Worm (Caenorhabditis elegans) whole organism, mixed stage, embryonic: ENCODE data around the gene B0403.5.

Experiments
- M03D4.4 ChIP-seq: sonication (generic microtip); optimal IDR thresholded peaks from 2 replicates; lab custom pipeline; 2017; ENCODE audit warnings: mild to moderate bottlenecking, missing genetic modification characterization, missing compliant biosample characterization
- bed-3 ChIP-seq: fragments of 200-800 bp; sonication (Bioruptor generic); optimal IDR thresholded peaks from 3 replicates; lab custom pipeline; 2018; ENCODE audit warnings: mild to moderate bottlenecking, missing genetic modification characterization, moderate library complexity, missing compliant biosample characterization
- blmp-1 ChIP-seq: fragments of 150-350 bp; optimal IDR thresholded peaks from 2 replicates; lab custom pipeline; 2014; ENCODE audit warnings: missing biosample characterization, missing genetic modification characterization
- ceh-39 ChIP-seq: fragments of 150-350 bp; optimal IDR thresholded peaks from 2 replicates; lab custom pipeline; 2014; ENCODE audit warnings: missing biosample characterization, missing genetic modification characterization
- ceh-43 ChIP-seq: fragments of 200-800 bp; sonication (Bioruptor generic); optimal IDR thresholded peaks from 2 replicates; lab custom pipeline; 2018; ENCODE audit warnings: mild to moderate bottlenecking, missing genetic modification characterization, moderate library complexity, missing compliant biosample characterization
- ceh-83 ChIP-seq: fragments of 200-800 bp; sonication (Bioruptor generic); optimal IDR thresholded peaks from 2 replicates; lab custom pipeline; 2018; ENCODE audit warnings: mild to moderate bottlenecking, missing genetic modification characterization, missing compliant biosample characterization
- ces-1 ChIP-seq: fragments of 150-350 bp; optimal IDR thresholded peaks from 2 replicates; lab custom pipeline; 2014; ENCODE audit warnings: missing biosample characterization, missing genetic modification reagents, missing genetic modification characterization
- drap-1 ChIP-seq: fragments of 200-800 bp; sonication (Bioruptor generic); optimal IDR thresholded peaks from 3 replicates; lab custom pipeline; 2018; ENCODE audit warnings: mild to moderate bottlenecking, missing genetic modification characterization, missing compliant biosample characterization
- elt-1 ChIP-seq: sonication (generic microtip); optimal IDR thresholded peaks from 2 replicates; lab custom pipeline; 2017; ENCODE audit warnings: missing genetic modification characterization, mild to moderate bottlenecking, missing compliant biosample characterization, antibody characterized with exemption, moderate library complexity, borderline replicate concordance; ENCODE audit not compliant: insufficient read depth
- flh-1 ChIP-seq: fragments of 200-800 bp; sonication (Bioruptor generic); optimal IDR thresholded peaks from 2 replicates; lab custom pipeline; 2018; ENCODE audit warnings: mild to moderate bottlenecking, missing genetic modification characterization, moderate library complexity, missing compliant biosample characterization
- ham-2 ChIP-seq: fragments of 200-800 bp; sonication (Bioruptor generic); optimal IDR thresholded peaks from 2 replicates; lab custom pipeline; 2018; ENCODE audit warnings: mild to moderate bottlenecking, missing genetic modification characterization, missing compliant biosample characterization
- hlh-1 ChIP-seq: fragments of 150-350 bp; optimal IDR thresholded peaks from 2 replicates; lab custom pipeline; 2014; ENCODE audit warnings: missing biosample characterization, missing genetic modification reagents, missing genetic modification characterization
- lin-13 ChIP-seq: fragments of 150-350 bp; optimal IDR thresholded peaks from 2 replicates; lab custom pipeline; 2014; ENCODE audit warnings: missing biosample characterization, missing genetic modification characterization
- lin-32 ChIP-seq: fragments of 200-800 bp; sonication (Bioruptor generic); optimal IDR thresholded peaks from 2 replicates; lab custom pipeline; 2018; ENCODE audit warnings: mild to moderate bottlenecking, missing genetic modification characterization, missing compliant biosample characterization
- lsy-2 ChIP-seq: fragments of 150-350 bp; optimal IDR thresholded peaks from 2 replicates; lab custom pipeline; 2014; ENCODE audit warnings: missing biosample characterization, missing genetic modification characterization
- mab-5 ChIP-seq: fragments of 150-350 bp; optimal IDR thresholded peaks from 2 replicates; lab custom pipeline; 2014; ENCODE audit warnings: missing biosample characterization, missing genetic modification characterization
- mep-1 ChIP-seq: fragments of 150-350 bp; optimal IDR thresholded peaks from 2 replicates; lab custom pipeline; 2017; ENCODE audit warnings: missing biosample characterization, missing genetic modification reagents, missing genetic modification characterization, inconsistent platforms
- mls-2 ChIP-seq: sonication (generic microtip); optimal IDR thresholded peaks from 2 replicates; lab custom pipeline; 2016; ENCODE audit warnings: mild to moderate bottlenecking, missing genetic modification characterization, moderate library complexity, missing compliant biosample characterization
- nhr-12 ChIP-seq: fragments of 150-350 bp; optimal IDR thresholded peaks from 2 replicates; lab custom pipeline; 2014; ENCODE audit warnings: missing biosample characterization, missing genetic modification characterization
- nhr-2 ChIP-seq: fragments of 150-350 bp; optimal IDR thresholded peaks from 2 replicates; lab custom pipeline; 2014; ENCODE audit warnings: missing biosample characterization, missing genetic modification characterization
- nhr-237 ChIP-seq: fragments of 150-350 bp; optimal IDR thresholded peaks from 2 replicates; lab custom pipeline; 2014; ENCODE audit warnings: missing biosample characterization, missing genetic modification characterization
- nhr-28 ChIP-seq: fragments of 150-350 bp; optimal IDR thresholded peaks from 2 replicates; lab custom pipeline; 2014; ENCODE audit warnings: missing biosample characterization, missing genetic modification characterization
- nhr-76 ChIP-seq: sonication (generic microtip); optimal IDR thresholded peaks from 2 replicates; lab custom pipeline; 2017; ENCODE audit warnings: missing biosample characterization, missing genetic modification characterization
- pha-4 ChIP-seq: fragments of 150-350 bp; optimal IDR thresholded peaks from 2 replicates; lab custom pipeline; 2018; ENCODE audit warnings: missing biosample characterization, missing genetic modification reagents, missing genetic modification characterization
- sem-2 ChIP-seq: fragments of 200-800 bp; sonication (Bioruptor generic); optimal IDR thresholded peaks from 2 replicates; lab custom pipeline; 2018; ENCODE audit warnings: mild to moderate bottlenecking, missing genetic modification characterization, missing compliant biosample characterization
- snpc-4 ChIP-seq: fragments of 150-350 bp; optimal IDR thresholded peaks from 2 replicates; lab custom pipeline; 2014; ENCODE audit warnings: missing biosample characterization, missing genetic modification characterization
- tbx-8 ChIP-seq: fragments of 200-800 bp; sonication (Bioruptor generic); optimal IDR thresholded peaks from 2 replicates; lab custom pipeline; 2018; ENCODE audit warnings: mild to moderate bottlenecking, missing genetic modification characterization, moderate library complexity, missing compliant biosample characterization
- unc-120 ChIP-seq: sonication (generic microtip); optimal IDR thresholded peaks from 2 replicates; lab custom pipeline; 2017; ENCODE audit warnings: missing genetic modification characterization, missing compliant biosample characterization; ENCODE audit not compliant: poor library complexity, severe bottlenecking
- unc-39 ChIP-seq: fragments of 150-350 bp; optimal IDR thresholded peaks from 2 replicates; lab custom pipeline; 2014; ENCODE audit warnings: missing biosample characterization, missing genetic modification characterization
- unc-62 ChIP-seq: fragments of 150-350 bp; optimal IDR thresholded peaks from 2 replicates; lab custom pipeline; 2014; ENCODE audit warnings: missing biosample characterization, missing genetic modification reagents, missing genetic modification characterization
- zip-8 ChIP-seq: fragments of 150-350 bp; optimal IDR thresholded peaks from 2 replicates; lab custom pipeline; 2014; ENCODE audit warnings: missing biosample characterization, missing genetic modification characterization
- ztf-11 ChIP-seq: fragments of 150-350 bp; optimal IDR thresholded peaks from 2 replicates; lab custom pipeline; 2014; ENCODE audit warnings: missing biosample characterization, missing genetic modification characterization

The B0403.5 gene

ce11 chrX:7037998-7038397 is 19.5 kb upstream of the B0403.5 start:
- no peak for TF ChIP-seq lsy-2 (tag; lab: Kevin White, UChicago)
- peak; percentile 38 for TF ChIP-seq ces-1

- TF ChIP-seq ces-1 (peak; percentile 100), nhr-28 (no peak)
- TF ChIP-seq, all 35 proteins: peak for 1
These were observed 16.8 kb upstream of the B0403.5 start for ce11 chrX:7040760-7041159.

ce11 chrX:7050290-7050689 is 7.2 kb upstream of the B0403.5 start, which contains the start of gene ubc-17:
Gene ubc-17, plus strand, starts transcription at chrX:7050590.
- no peak for TF ChIP-seq blmp-1 (tag; lab: Kevin White, UChicago)

- no peak for TF ChIP-seq ceh-39 (tag; lab: Kevin White, UChicago)
- no peak for TF ChIP-seq M03D4.4 (tag; lab: Kevin White, UChicago)
- TF ChIP-seq nhr-237 (tag; lab: Kevin White, UChicago) = no peak
- no peak for TF ChIP-seq blmp-1 (tag; lab: Kevin White, UChicago)
- TF ChIP-seq elt-1 (tag; lab: Kevin White, UChicago) = no peak
- TF ChIP-seq zip-8 (tag; lab: Kevin White, UChicago) = no peak
- TF ChIP-seq unc-120 = no peak
- no peak for TF ChIP-seq ztf-11
- TF ChIP-seq tbx-8 (GFP tag; lab: Kevin White, UChicago) = no peak
- TF ChIP-seq mep-1 = no peak
These were observed 3.7 kb downstream of the B0403.5 start for ce11 chrX:7061265-7061664.

- no peak for TF ChIP-seq unc-39 (tag; lab: Kevin White, UChicago)
- no peak for TF ChIP-seq nhr-2 (tag; lab: Kevin White, UChicago)
- no peak for TF ChIP-seq lin-32
- TF ChIP-seq zip-8 (tag; lab: Kevin White, UChicago) = no peak
- TF ChIP-seq hlh-1 (tag; lab: Kevin White, UChicago) = no peak
- no peak for TF ChIP-seq nhr-12 (tag; lab: Kevin White, UChicago)
- no peak for TF ChIP-seq lsy-2 (tag; lab: Kevin White, UChicago)
- TF ChIP-seq ztf-11 = no peak
These were observed 5.7 kb downstream of the B0403.5 start, which contains the start of gene B0403.3 for ce11 chrX:7063236-7063635. Gene B0403.3, minus strand, starts transcription at chrX:7063336.

ce11 chrX:7066003-7066402 is 8.5 kb downstream of the B0403.5 start:
- no peak for TF ChIP-seq nhr-237 (tag; lab: Kevin White, UChicago)
- TF ChIP-seq ceh-83 (GFP tag; lab: Kevin White, UChicago) = no peak
- TF ChIP-seq ceh-43 (GFP tag; lab: Kevin White, UChicago) = no peak
- TF ChIP-seq, all 35 proteins: peak for 0

ce11 chrX:7067250-7067958 is 9.9 kb downstream of the B0403.5 start:
- TF ChIP-seq unc-62 (GFP tag; lab: Kevin White, UChicago) = no peak
- no peak for TF ChIP-seq drap-1 (GFP tag; lab: Kevin White, UChicago)
- no peak for TF ChIP-seq mls-2 (tag; lab: Kevin White, UChicago)
- TF ChIP-seq sem-2 (GFP tag; lab: Kevin White, UChicago) = no peak
- TF ChIP-seq nhr-237 (tag; lab: Kevin White, UChicago) = no peak
- no peak for TF ChIP-seq tbx-8 (GFP tag; lab: Kevin White, UChicago)
- no peak for TF ChIP-seq mep-1
- no peak for TF ChIP-seq ztf-11
- TF ChIP-seq pha-4 (tag; lab: Kevin White, UChicago) = peak; percentile 27
- TF ChIP-seq nhr-2 (tag; lab: Kevin White, UChicago) = peak; percentile 41
- TF ChIP-seq lsy-2 (tag; lab: Kevin White, UChicago) = no peak

ce11 chrX:7068400-7068799 is 10.9 kb downstream of the B0403.5 start, which contains the start of gene pdi-6:
Gene pdi-6, minus strand, starts transcription at chrX:7068563.
- TF ChIP-seq ham-2 (GFP tag; lab: Kevin White, UChicago) (no peak), unc-39 (tag; lab: Kevin White, UChicago) (no peak), unc-62 (GFP tag; lab: Kevin White, UChicago) (peak; percentile 41), ceh-39 (tag; lab: Kevin White, UChicago) (peak; percentile 71), flh-1 (GFP tag; lab: Kevin White, UChicago) (no peak), drap-1 (GFP tag; lab: Kevin White, UChicago) (peak; percentile 24), nhr-237 (tag; lab: Kevin White, UChicago) (peak; percentile 45), zip-8 (tag; lab: Kevin White, UChicago) (no peak), bed-3 (GFP tag; lab: Kevin White, UChicago) (no peak), lsy-2 (tag; lab: Kevin White, UChicago) (peak; percentile 86), nhr-2 (tag; lab: Kevin White, UChicago) (peak; percentile 52), lin-13 (tag; lab: Kevin White, UChicago) (peak; percentile 71), tbx-8 (GFP tag; lab: Kevin White, UChicago) (no peak), nhr-76 (no peak), snpc-4 (no peak), sem-2 (GFP tag; lab: Kevin White, UChicago) (no peak), hlh-1 (tag; lab: Kevin White, UChicago) (no peak), nhr-12 (tag; lab: Kevin White, UChicago) (no peak), nhr-28 (no peak), ceh-83 (GFP tag; lab: Kevin White, UChicago) (peak; percentile 36), mls-2 (tag; lab: Kevin White, UChicago) (peak; percentile 7), elt-1 (tag; lab: Kevin White, UChicago) (no peak), mab-5 (tag; lab: Kevin White, UChicago) (no peak)
